Fruit fly (Drosophila melanogaster) whole organism, embryonic: ENCODE results near the gene Ndfip.

Source experiments
- Antp ChIP-seq: fragments of 200-800 bp; sonication (Bioruptor generic); optimal IDR thresholded peaks from 3 replicates; lab custom pipeline; 2016; ENCODE audit warnings: missing biosample characterization, missing genetic modification characterization
- Atf3 ChIP-seq: fragments of 200-800 bp; sonication (Bioruptor generic); optimal IDR thresholded peaks from 3 replicates; lab custom pipeline; 2016; ENCODE audit warnings: missing biosample characterization, missing genetic modification characterization
- Atf6 ChIP-seq: fragments of 200-800 bp; sonication (Bioruptor generic); IDR thresholded peaks from 2 replicates; pipeline ENCODE4 v1.3.6; 2022; ENCODE audit warnings: missing biosample characterization, missing genetic modification characterization
- C15 ChIP-seq: fragments of 200-800 bp; sonication (Bioruptor generic); IDR thresholded peaks from 3 replicates; pipeline ENCODE4 v1.3.6; 2022; ENCODE audit warnings: missing biosample characterization, missing genetic modification characterization
- CG10267 ChIP-seq: fragments of 200-800 bp; sonication (Bioruptor generic); optimal IDR thresholded peaks from 2 replicates; lab custom pipeline; 2018; ENCODE audit warnings: missing biosample characterization, mild to moderate bottlenecking, missing genetic modification characterization, moderate library complexity
- CG11093 ChIP-seq: fragments of 200-800 bp; sonication (Bioruptor generic); IDR thresholded peaks from 3 replicates; pipeline ENCODE4 v1.3.6; 2022; ENCODE audit warnings: missing biosample characterization, missing genetic modification characterization
- CG12942 ChIP-seq: fragments of 200-800 bp; sonication (Bioruptor generic); optimal IDR thresholded peaks from 3 replicates; lab custom pipeline; 2016; ENCODE audit warnings: missing biosample characterization, missing genetic modification characterization
- CG13296 ChIP-seq: fragments of 200-800 bp; sonication (Bioruptor generic); optimal IDR thresholded peaks from 3 replicates; lab custom pipeline; 2018; ENCODE audit warnings: missing biosample characterization, mild to moderate bottlenecking, missing genetic modification characterization
- CG15269 ChIP-seq: fragments of 200-800 bp; sonication (Bioruptor generic); optimal IDR thresholded peaks from 2 replicates; lab custom pipeline; 2018; ENCODE audit warnings: missing biosample characterization, mild to moderate bottlenecking, missing genetic modification characterization, moderate library complexity
- CG17568 ChIP-seq: fragments of 200-800 bp; sonication (Bioruptor generic); optimal IDR thresholded peaks from 2 replicates; lab custom pipeline; 2018; ENCODE audit warnings: missing biosample characterization, mild to moderate bottlenecking, missing genetic modification characterization, moderate library complexity
- CG17912 ChIP-seq: fragments of 200-800 bp; sonication (Bioruptor generic); optimal IDR thresholded peaks from 2 replicates; lab custom pipeline; 2018; ENCODE audit warnings: missing biosample characterization, mild to moderate bottlenecking, missing genetic modification characterization
- CG33213 ChIP-seq: fragments of 200-800 bp; sonication (Bioruptor generic); optimal IDR thresholded peaks from 3 replicates; lab custom pipeline; 2016; ENCODE audit warnings: missing biosample characterization, missing genetic modification characterization
- CG33557 ChIP-seq: fragments of 200-800 bp; sonication (Bioruptor generic); optimal IDR thresholded peaks from 2 replicates; lab custom pipeline; 2019; ENCODE audit warnings: missing biosample characterization, mild to moderate bottlenecking, missing genetic modification characterization, moderate library complexity
- CG34224 ChIP-seq: fragments of 200-800 bp; sonication (Bioruptor generic); IDR thresholded peaks from 3 replicates; pipeline ENCODE4 v1.3.6; 2022; ENCODE audit warnings: missing biosample characterization, missing genetic modification characterization; ENCODE audit not compliant: partially characterized antibody
- CG4404 ChIP-seq: fragments of 200-800 bp; sonication (Bioruptor generic); IDR thresholded peaks from 2 replicates; pipeline ENCODE4 v1.3.6; 2022; ENCODE audit warnings: missing biosample characterization, missing genetic modification characterization
- CG4424 ChIP-seq: fragments of 200-800 bp; sonication (Bioruptor generic); optimal IDR thresholded peaks from 3 replicates; lab custom pipeline; 2016; ENCODE audit warnings: missing biosample characterization, missing genetic modification characterization
- CG6175 ChIP-seq: fragments of 200-800 bp; sonication (Bioruptor generic); IDR thresholded peaks from 3 replicates; pipeline ENCODE4 v1.3.6; 2022; ENCODE audit warnings: missing biosample characterization, missing genetic modification characterization
- CG6272 ChIP-seq: fragments of 200-800 bp; sonication (Bioruptor generic); IDR thresholded peaks from 2 replicates; pipeline ENCODE4 v1.3.6; 2022; ENCODE audit warnings: missing biosample characterization, missing genetic modification characterization
- CG6689 ChIP-seq: fragments of 200-800 bp; sonication (Bioruptor generic); IDR thresholded peaks from 2 replicates; pipeline ENCODE4 v1.3.6; 2022; ENCODE audit warnings: missing biosample characterization, missing genetic modification characterization
- CHES-1-like ChIP-seq: fragments of 200-800 bp; sonication (Bioruptor generic); optimal IDR thresholded peaks from 2 replicates; lab custom pipeline; 2016; ENCODE audit warnings: missing biosample characterization, missing genetic modification characterization
- E2f2 ChIP-seq: fragments of 200-800 bp; sonication (Bioruptor generic); IDR thresholded peaks from 2 replicates; pipeline ENCODE4 v1.3.6; 2022; ENCODE audit warnings: missing biosample characterization, missing genetic modification characterization
- Ets97D ChIP-seq: fragments of 200-800 bp; sonication (Bioruptor generic); optimal IDR thresholded peaks from 3 replicates; lab custom pipeline; 2016; ENCODE audit warnings: missing biosample characterization, missing genetic modification characterization
- H2.0 ChIP-seq: fragments of 200-800 bp; sonication (Bioruptor generic); IDR thresholded peaks from 2 replicates; pipeline ENCODE4 v1.3.6; 2022; ENCODE audit warnings: missing biosample characterization, missing genetic modification characterization
- Hr39 ChIP-seq: fragments of >200 bp; optimal IDR thresholded peaks from 2 replicates; lab custom pipeline; 2017
- Hr51 ChIP-seq, 2 experiments: fragments of 200-800 bp; sonication (Bioruptor generic); optimal IDR thresholded peaks; 2 replicates in 1 of 2; 3 replicates in 1 of 2; lab custom pipeline; 2016 to 2018; ENCODE audit warnings: missing biosample characterization in 2 of 2, missing genetic modification characterization in 2 of 2, mild to moderate bottlenecking in 1 of 2, moderate library complexity in 1 of 2
- Lim3 ChIP-seq: fragments of 200-800 bp; sonication (Bioruptor generic); IDR thresholded peaks from 2 replicates; pipeline ENCODE4 v1.3.6; 2022; ENCODE audit warnings: missing biosample characterization, missing genetic modification characterization
- Mad ChIP-seq: fragments of 200-800 bp; sonication (Bioruptor generic); optimal IDR thresholded peaks from 2 replicates; lab custom pipeline; 2016; ENCODE audit warnings: missing biosample characterization, missing genetic modification characterization
- Max ChIP-seq: fragments of 200-800 bp; sonication (Bioruptor generic); optimal IDR thresholded peaks from 2 replicates; lab custom pipeline; 2016; ENCODE audit warnings: missing biosample characterization, mild to moderate bottlenecking, missing genetic modification characterization
- Ptx1 ChIP-seq: fragments of 200-800 bp; sonication (Bioruptor generic); IDR thresholded peaks from 2 replicates; pipeline ENCODE4 v1.3.6; 2022; ENCODE audit warnings: missing biosample characterization, missing genetic modification characterization
- Rfx ChIP-seq: fragments of 200-800 bp; sonication (Bioruptor generic); IDR thresholded peaks from 2 replicates; pipeline ENCODE4 v1.3.6; 2022; ENCODE audit warnings: missing biosample characterization, missing genetic modification characterization
- Side ChIP-seq: fragments of 200-800 bp; sonication (Bioruptor generic); optimal IDR thresholded peaks from 2 replicates; lab custom pipeline; 2016; ENCODE audit warnings: missing biosample characterization, missing genetic modification characterization
- Vsx1 ChIP-seq: fragments of 200-800 bp; sonication (Bioruptor generic); optimal IDR thresholded peaks from 2 replicates; lab custom pipeline; 2017; ENCODE audit warnings: missing biosample characterization, mild to moderate bottlenecking, missing genetic modification characterization, missing genetic modification reagents
- ara ChIP-seq: fragments of 200-800 bp; sonication (Bioruptor generic); IDR thresholded peaks from 2 replicates; pipeline ENCODE4 v1.3.6; 2022; ENCODE audit warnings: missing biosample characterization, missing genetic modification characterization
- crc ChIP-seq: fragments of 200-800 bp; sonication (Bioruptor generic); optimal IDR thresholded peaks from 2 replicates; lab custom pipeline; 2016; ENCODE audit warnings: missing biosample characterization, missing genetic modification characterization
- cwo ChIP-seq: fragments of 200-800 bp; sonication (Bioruptor generic); optimal IDR thresholded peaks from 3 replicates; lab custom pipeline; 2017; ENCODE audit warnings: missing biosample characterization, missing genetic modification characterization, mild to moderate bottlenecking, moderate library complexity, missing genetic modification reagents
- grau ChIP-seq: fragments of 200-800 bp; optimal IDR thresholded peaks from 3 replicates; lab custom pipeline; 2019; ENCODE audit warnings: missing biosample characterization, mild to moderate bottlenecking, missing genetic modification characterization, moderate library complexity
- gro ChIP-seq: fragments of 200-800 bp; sonication (Bioruptor generic); optimal IDR thresholded peaks from 2 replicates; lab custom pipeline; 2016; ENCODE audit warnings: missing biosample characterization, missing genetic modification characterization
- kay ChIP-seq: fragments of 200-800 bp; sonication (Bioruptor generic); optimal IDR thresholded peaks from 2 replicates; lab custom pipeline; 2016; ENCODE audit warnings: missing biosample characterization, missing genetic modification characterization
- onecut ChIP-seq: fragments of 200-800 bp; sonication (Bioruptor generic); IDR thresholded peaks from 2 replicates; pipeline ENCODE4 v1.3.6; 2022; ENCODE audit warnings: missing biosample characterization, missing genetic modification characterization
- otp ChIP-seq: fragments of 200-800 bp; sonication (Bioruptor generic); IDR thresholded peaks from 3 replicates; pipeline ENCODE4, ENCODE4 v1.3.6; 2022; ENCODE audit warnings: missing biosample characterization, missing genetic modification characterization
- pnt ChIP-seq: fragments of 200-800 bp; sonication (Bioruptor generic); optimal IDR thresholded peaks from 3 replicates; lab custom pipeline; 2016; ENCODE audit warnings: missing biosample characterization, missing genetic modification characterization
- prd ChIP-seq, 3 experiments: fragments of >200 bp in 2 of 3; fragments of 200-800 bp in 1 of 3; sonication (Bioruptor generic) in 1 of 3; optimal IDR thresholded peaks in 2 of 3; IDR thresholded peaks in 1 of 3; 2 replicates in 2 of 3; 3 replicates in 1 of 3; pipeline versions ENCODE4 v1.3.6 to Lab custom; 2017 to 2022; ENCODE audit warnings: missing biosample characterization in 1 of 3, missing genetic modification characterization in 1 of 3
- rib ChIP-seq: fragments of 200-800 bp; sonication (Bioruptor generic); IDR thresholded peaks from 2 replicates; pipeline ENCODE4 v1.3.6; 2022; ENCODE audit warnings: missing biosample characterization, missing genetic modification characterization
- ro ChIP-seq: fragments of 200-800 bp; sonication (Bioruptor generic); IDR thresholded peaks from 2 replicates; pipeline ENCODE4 v1.3.6; 2022; ENCODE audit warnings: missing biosample characterization, missing genetic modification characterization
- sens ChIP-seq: fragments of 200-800 bp; sonication (Bioruptor generic); peaks from one replicate; lab custom pipeline; 2016; ENCODE audit warnings: missing biosample characterization, missing genetic modification characterization
- seq ChIP-seq: fragments of 200-800 bp; sonication (Bioruptor generic); IDR thresholded peaks from 2 replicates; pipeline ENCODE4 v1.3.6; 2022; ENCODE audit warnings: missing biosample characterization, missing genetic modification characterization
- sima ChIP-seq: fragments of 200-800 bp; sonication (Bioruptor generic); optimal IDR thresholded peaks from 2 replicates; lab custom pipeline; 2016; ENCODE audit warnings: missing biosample characterization, missing genetic modification characterization
- so ChIP-seq: fragments of 200-800 bp; sonication (Bioruptor generic); IDR thresholded peaks from 3 replicates; pipeline ENCODE4 v1.3.6; 2022; ENCODE audit warnings: missing biosample characterization, missing genetic modification characterization
- sug ChIP-seq: fragments of 200-800 bp; optimal IDR thresholded peaks from 2 replicates; lab custom pipeline; 2019; ENCODE audit warnings: missing biosample characterization, mild to moderate bottlenecking, missing genetic modification characterization, moderate library complexity
- trem ChIP-seq: fragments of 200-800 bp; optimal IDR thresholded peaks from 3 replicates; lab custom pipeline; 2019; ENCODE audit warnings: missing biosample characterization, mild to moderate bottlenecking, missing genetic modification characterization, moderate library complexity
- tx ChIP-seq: fragments of 200-800 bp; sonication (Bioruptor generic); optimal IDR thresholded peaks from 2 replicates; lab custom pipeline; 2016; ENCODE audit warnings: missing biosample characterization, missing genetic modification characterization
- wek ChIP-seq: fragments of 200-800 bp; sonication (Bioruptor generic); optimal IDR thresholded peaks from 3 replicates; lab custom pipeline; 2018; ENCODE audit warnings: missing biosample characterization, mild to moderate bottlenecking, missing genetic modification characterization, moderate library complexity
- zen ChIP-seq: fragments of 200-800 bp; sonication (Bioruptor generic); optimal IDR thresholded peaks from 3 replicates; lab custom pipeline; 2018; ENCODE audit warnings: missing biosample characterization, mild to moderate bottlenecking, missing genetic modification characterization, moderate library complexity

Ndfip gene

DNA sequence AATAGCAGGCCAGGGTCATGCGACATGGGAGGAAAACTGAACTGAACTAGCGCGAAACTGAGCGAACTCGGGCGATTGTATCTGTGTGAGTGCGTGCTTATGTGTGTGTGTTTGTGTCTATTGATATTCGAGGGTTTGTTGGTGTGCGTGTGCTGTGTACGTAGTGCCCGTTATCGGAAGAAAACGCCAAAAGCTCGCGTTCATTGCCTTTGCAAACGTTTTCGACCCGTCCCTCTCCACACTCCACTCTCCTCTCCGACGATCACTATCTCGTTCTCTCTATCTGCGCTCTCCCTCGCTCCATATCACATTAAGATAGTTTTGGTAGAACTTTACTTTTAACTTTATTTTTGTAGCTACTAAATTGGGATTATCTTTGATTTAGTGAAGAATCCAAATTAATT, 37.2 kb downstream of the Ndfip start (continued):
- TF ChIP-seq Side (GFP tag; lab: Kevin White, UChicago) (no peak), Atf6 (GFP tag; lab: Robert Waterston, UW) (peak; percentile 56; the same call in 1 of the 2 replicates), CG15269 (tag; lab: Kevin White, UChicago) (peak; percentile 66), Ptx1 (no peak), sens (GFP tag; lab: Kevin White, UChicago) (no peak), Mad (GFP tag; lab: Kevin White, UChicago) (no peak), cwo (GFP tag; lab: Kevin White, UChicago) (peak; percentile 68), sug (tag; lab: Kevin White, UChicago) (peak; percentile 79), seq (no peak), CG10267 (tag; lab: Kevin White, UChicago) (no peak), sima (GFP tag; lab: Kevin White, UChicago) (no peak), grau (tag; lab: Kevin White, UChicago) (no peak), CG6272 (GFP tag; lab: Robert Waterston, UW) (no peak), Rfx (peak; percentile 17; the same call in 1 of the 2 replicates), CG17568 (GFP tag; lab: Kevin White, UChicago) (no peak), so (peak; percentile 69; the same call in 2 of the 3 replicates), trem (tag; lab: Kevin White, UChicago) (no peak), Max (GFP tag; lab: Kevin White, UChicago) (no peak), otp (no peak), Atf3 (GFP tag; lab: Kevin White, UChicago) (no peak), C15 (no peak), rib (GFP tag; lab: Robert Waterston, UW) (peak; percentile 88), tx (GFP tag; lab: Kevin White, UChicago) (no peak), ara (GFP tag; lab: Robert Waterston, UW) (no peak), kay (no peak), Antp (GFP tag; lab: Kevin White, UChicago) (no peak), CG33557 (GFP tag; lab: Kevin White, UChicago) (no peak), E2f2 (GFP tag; lab: Robert Waterston, UW) (no peak), CG13296 (GFP tag; lab: Kevin White, UChicago) (peak; percentile 58), CG4424 (GFP tag; lab: Kevin White, UChicago) (no peak), ro (no peak), CHES-1-like (no peak), CG11093 (no peak), onecut (GFP tag; lab: Robert Waterston, UW) (no peak), gro (GFP tag; lab: Kevin White, UChicago) (no peak), CG12942 (no peak), Hr51 (GFP tag; optimal IDR thresholded peaks at IDR 0.05; lab: Kevin White, UChicago) (no peak), crc (GFP tag; lab: Kevin White, UChicago) (no peak), zen (tag; lab: Kevin White, UChicago) (no peak), CG6689 (no peak), H2.0 (GFP tag; lab: Robert Waterston, UW) (no peak), Vsx1 (GFP tag; lab: Kevin White, UChicago) (no peak), CG17912 (GFP tag; lab: Kevin White, UChicago) (no peak), wek (no peak), CG33213 (GFP tag; lab: Kevin White, UChicago) (no peak), Lim3 (GFP tag; lab: Robert Waterston, UW) (no peak), CG4404 (no peak), Hr39 (no peak), prd (optimal IDR thresholded peaks at IDR 0.05; lab: Kevin White, UChicago) (no peak), prd (GFP tag; IDR thresholded peaks at IDR 0.05; lab: Robert Waterston, UW) (no peak), CG6175 (GFP tag; lab: Robert Waterston, UW) (peak; percentile 61; the same call in 1 of the 3 replicates), CG34224 (no peak; the same call in 2 of the 3 replicates), pnt (GFP tag; lab: Kevin White, UChicago) (no peak), Ets97D (GFP tag; lab: Kevin White, UChicago) (no peak)
